Fruit fly (Drosophila melanogaster) S2 (cell line): ENCODE results near the gene CG11951.

Experiments
- CG8478 ChIP-seq: fragments of >200 bp; optimal IDR thresholded peaks from 2 replicates; lab custom pipeline; 2018
- CTCF ChIP-seq, 2 experiments: fragments of >200 bp; optimal IDR thresholded peaks; 2 replicates each; lab custom pipeline; 2018

DNA sequence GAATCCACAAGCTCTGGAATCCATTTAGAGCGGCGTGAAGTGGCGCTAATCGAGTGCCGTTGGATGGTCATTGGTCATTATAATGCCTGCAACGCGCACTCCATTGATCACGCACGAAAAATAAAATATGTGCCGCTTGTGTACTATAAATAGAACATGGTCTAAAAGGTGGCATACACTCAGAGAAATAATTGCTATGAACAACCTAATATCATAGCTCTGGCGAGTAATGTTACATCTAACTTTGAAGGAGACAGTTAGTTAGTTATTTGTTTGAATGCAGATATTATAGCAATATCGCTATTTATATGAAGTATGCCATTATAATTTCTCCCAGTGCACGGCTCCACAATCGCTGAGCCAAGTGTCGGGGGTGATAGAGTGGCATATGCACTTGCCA is 47.5 kb downstream of the CG11951 start:
- TF ChIP-seq CG8478 (lab: Kevin White, UChicago) (no peak), CTCF (optimal IDR thresholded peaks at IDR 0.05; lab: Kevin White, UChicago) (no peak)
